Fruit fly (Drosophila melanogaster) Kc167 (cell line): ENCODE data around the gene dind.

Experiments used
- h ChIP-seq: fragments of >200 bp; optimal IDR thresholded peaks from 3 replicates; lab custom pipeline; 2018; ENCODE audit warnings: missing external identifiers
- insv ChIP-seq: fragments of >200 bp; optimal IDR thresholded peaks from 3 replicates; lab custom pipeline; 2018; ENCODE audit warnings: missing external identifiers
- psq ChIP-seq: fragments of >200 bp; optimal IDR thresholded peaks from 2 replicates; lab custom pipeline; 2017; ENCODE audit warnings: missing external identifiers

- TF ChIP-seq psq (lab: Kevin White, UChicago) (no peak), insv (lab: Kevin White, UChicago) (no peak), h (lab: Kevin White, UChicago) (no peak)
Observed at dm6 chr3R:18703514-18703913, 26.2 kb upstream of the dind start.
